Worm (Caenorhabditis elegans): Measurements from ENCODE around the gene Y41E3.8.

Y41E3.8 gene

DNA sequence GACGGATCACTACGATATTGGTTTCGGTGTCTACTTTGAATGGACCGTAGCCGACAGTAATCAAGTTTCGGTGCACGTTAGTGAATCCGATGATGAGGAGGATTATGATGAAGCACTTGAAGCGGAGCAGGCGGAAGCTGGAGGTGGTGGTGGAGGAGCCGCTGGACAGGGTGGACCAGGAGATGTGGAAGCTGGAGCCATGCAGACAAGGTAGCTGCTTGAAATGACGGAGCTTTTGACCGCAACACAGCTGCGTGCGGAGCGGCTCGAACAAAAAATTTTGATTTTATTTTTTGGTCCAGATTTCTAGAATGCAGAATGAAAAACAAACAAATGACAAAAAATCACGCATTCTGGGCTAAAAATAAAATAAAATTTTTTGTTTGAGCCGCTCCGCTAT, 4.4 kb downstream of the Y41E3.8 start:
- TF ChIP-seq hnd-1 (tag; optimal IDR thresholded peaks at IDR 0.05) (no peak), pes-1 (GFP tag; IDR thresholded peaks at IDR 0.05) (no peak), sea-1 (GFP tag; conservative IDR thresholded peaks at IDR 0.05) (no peak), hmg-4 (GFP tag; optimal IDR thresholded peaks at IDR 0.05) (no peak), B0310.2 (tag; optimal IDR thresholded peaks at IDR 0.05) (no peak), scrt-1 (GFP tag; IDR thresholded peaks at IDR 0.05) (no peak), hmbx-1 (tag; optimal IDR thresholded peaks at IDR 0.05) (no peak), flt-1 (GFP tag; IDR thresholded peaks at IDR 0.05) (no peak), ceh-13 (GFP tag; optimal IDR thresholded peaks at IDR 0.05) (no peak), aly-1 (tag; optimal IDR thresholded peaks at IDR 0.05) (no peak), tbx-37 (GFP tag; conservative IDR thresholded peaks at IDR 0.05) (no peak), tbx-11 (GFP tag; IDR thresholded peaks at IDR 0.05) (no peak), ceh-36 (tag; optimal IDR thresholded peaks at IDR 0.05) (no peak), F13C5.2 (tag; optimal IDR thresholded peaks at IDR 0.05) (no peak), ama-1 (optimal IDR thresholded peaks at IDR 0.05) (no peak), tra-4 (tag; optimal IDR thresholded peaks at IDR 0.05) (no peak), ets-7 (tag; optimal IDR thresholded peaks at IDR 0.05) (no peak)

- no peak for TF ChIP-seq ama-1 (optimal IDR thresholded peaks at IDR 0.05)
- no peak for TF ChIP-seq tbx-37 (GFP tag; conservative IDR thresholded peaks at IDR 0.05)
- TF ChIP-seq tbx-11 (GFP tag; IDR thresholded peaks at IDR 0.05): no peak
- TF ChIP-seq hmbx-1 (tag; optimal IDR thresholded peaks at IDR 0.05): no peak
- no peak for TF ChIP-seq pes-1 (GFP tag; IDR thresholded peaks at IDR 0.05)
- no peak for TF ChIP-seq B0310.2 (tag; optimal IDR thresholded peaks at IDR 0.05)
- no peak for TF ChIP-seq sea-1 (GFP tag; conservative IDR thresholded peaks at IDR 0.05)
- no peak for TF ChIP-seq hnd-1 (tag; optimal IDR thresholded peaks at IDR 0.05)
Observed at ce11 chrIV:15020958-15021357, 7.8 kb downstream of the Y41E3.8 start.

ce11 chrIV:15016984-15017383, 11.8 kb downstream of the Y41E3.8 start:
- TF ChIP-seq ceh-36 (tag; optimal IDR thresholded peaks at IDR 0.05) (no peak), F13C5.2 (tag; optimal IDR thresholded peaks at IDR 0.05) (no peak), ets-7 (tag; optimal IDR thresholded peaks at IDR 0.05) (no peak), hmbx-1 (tag; optimal IDR thresholded peaks at IDR 0.05) (no peak), flt-1 (GFP tag; IDR thresholded peaks at IDR 0.05) (no peak), ama-1 (optimal IDR thresholded peaks at IDR 0.05) (no peak), hmg-4 (GFP tag; optimal IDR thresholded peaks at IDR 0.05) (no peak), tbx-37 (GFP tag; conservative IDR thresholded peaks at IDR 0.05) (no peak), hnd-1 (tag; optimal IDR thresholded peaks at IDR 0.05) (no peak), tra-4 (tag; optimal IDR thresholded peaks at IDR 0.05) (no peak), scrt-1 (GFP tag; IDR thresholded peaks at IDR 0.05) (no peak), pes-1 (GFP tag; IDR thresholded peaks at IDR 0.05) (no peak), tbx-11 (GFP tag; IDR thresholded peaks at IDR 0.05) (no peak), B0310.2 (tag; optimal IDR thresholded peaks at IDR 0.05) (no peak), aly-1 (tag; optimal IDR thresholded peaks at IDR 0.05) (no peak), sea-1 (GFP tag; conservative IDR thresholded peaks at IDR 0.05) (no peak), ceh-13 (GFP tag; optimal IDR thresholded peaks at IDR 0.05) (no peak)

- TF ChIP-seq F13C5.2 (tag; optimal IDR thresholded peaks at IDR 0.05) (no peak), tbx-11 (GFP tag; IDR thresholded peaks at IDR 0.05) (no peak), pes-1 (GFP tag; IDR thresholded peaks at IDR 0.05) (no peak), hmg-4 (GFP tag; optimal IDR thresholded peaks at IDR 0.05) (no peak), ama-1 (optimal IDR thresholded peaks at IDR 0.05) (no peak), ceh-36 (tag; optimal IDR thresholded peaks at IDR 0.05) (no peak), tra-4 (tag; optimal IDR thresholded peaks at IDR 0.05) (no peak), ets-7 (tag; optimal IDR thresholded peaks at IDR 0.05) (no peak), B0310.2 (tag; optimal IDR thresholded peaks at IDR 0.05) (no peak), hnd-1 (tag; optimal IDR thresholded peaks at IDR 0.05) (no peak), tbx-37 (GFP tag; conservative IDR thresholded peaks at IDR 0.05) (no peak), scrt-1 (GFP tag; IDR thresholded peaks at IDR 0.05) (no peak), ceh-13 (GFP tag; optimal IDR thresholded peaks at IDR 0.05) (no peak), flt-1 (GFP tag; IDR thresholded peaks at IDR 0.05) (no peak), aly-1 (tag; optimal IDR thresholded peaks at IDR 0.05) (no peak), sea-1 (GFP tag; conservative IDR thresholded peaks at IDR 0.05) (no peak), hmbx-1 (tag; optimal IDR thresholded peaks at IDR 0.05) (no peak)
Observed at ce11 chrIV:15013517-15014085, 15.2 kb downstream of the Y41E3.8 start, which contains the start of gene Y41E3.7. Gene Y41E3.7, plus strand, starts transcription at chrIV:15014035.

ce11 chrIV:15013083-15013482, 15.7 kb downstream of the Y41E3.8 start, which contains the start of gene qars-1:
Gene qars-1, minus strand, starts transcription at chrIV:15013183.
- TF ChIP-seq hmg-4 (GFP tag; optimal IDR thresholded peaks at IDR 0.05): no peak
- TF ChIP-seq aly-1 (tag; optimal IDR thresholded peaks at IDR 0.05): no peak
- TF ChIP-seq tbx-37 (GFP tag; conservative IDR thresholded peaks at IDR 0.05): no peak
- no peak for TF ChIP-seq pes-1 (GFP tag; IDR thresholded peaks at IDR 0.05)
- TF ChIP-seq hnd-1 (tag; optimal IDR thresholded peaks at IDR 0.05): no peak
- no peak for TF ChIP-seq ceh-36 (tag; optimal IDR thresholded peaks at IDR 0.05)
- no peak for TF ChIP-seq scrt-1 (GFP tag; IDR thresholded peaks at IDR 0.05)
- TF ChIP-seq ceh-13 (GFP tag; optimal IDR thresholded peaks at IDR 0.05): no peak
- TF ChIP-seq F13C5.2 (tag; optimal IDR thresholded peaks at IDR 0.05): no peak
- no peak for TF ChIP-seq sea-1 (GFP tag; conservative IDR thresholded peaks at IDR 0.05)
- TF ChIP-seq hmbx-1 (tag; optimal IDR thresholded peaks at IDR 0.05): no peak
- TF ChIP-seq tra-4 (tag; optimal IDR thresholded peaks at IDR 0.05): no peak
- TF ChIP-seq ets-7 (tag; optimal IDR thresholded peaks at IDR 0.05): no peak
- TF ChIP-seq B0310.2 (tag; optimal IDR thresholded peaks at IDR 0.05): no peak
- TF ChIP-seq tbx-11 (GFP tag; IDR thresholded peaks at IDR 0.05): no peak
- TF ChIP-seq ama-1 (optimal IDR thresholded peaks at IDR 0.05): no peak
- no peak for TF ChIP-seq flt-1 (GFP tag; IDR thresholded peaks at IDR 0.05)

- no peak for TF ChIP-seq F13C5.2 (tag; optimal IDR thresholded peaks at IDR 0.05)
- no peak for TF ChIP-seq tbx-11 (GFP tag; IDR thresholded peaks at IDR 0.05)
- TF ChIP-seq pes-1 (GFP tag; IDR thresholded peaks at IDR 0.05): 0 out of 2 replicates have a peak, but pooled peaks have one; percentile 36
Observed at ce11 chrIV:15012154-15012892, 16.5 kb downstream of the Y41E3.8 start.

- TF ChIP-seq pes-1 (GFP tag; IDR thresholded peaks at IDR 0.05) (no peak), flt-1 (GFP tag; IDR thresholded peaks at IDR 0.05) (no peak), hnd-1 (tag; optimal IDR thresholded peaks at IDR 0.05) (no peak), B0310.2 (tag; optimal IDR thresholded peaks at IDR 0.05) (no peak), tbx-11 (GFP tag; IDR thresholded peaks at IDR 0.05) (no peak), ets-7 (tag; optimal IDR thresholded peaks at IDR 0.05) (no peak), ama-1 (optimal IDR thresholded peaks at IDR 0.05) (no peak), scrt-1 (GFP tag; IDR thresholded peaks at IDR 0.05) (no peak), tra-4 (tag; optimal IDR thresholded peaks at IDR 0.05) (no peak), aly-1 (tag; optimal IDR thresholded peaks at IDR 0.05) (no peak), hmg-4 (GFP tag; optimal IDR thresholded peaks at IDR 0.05) (no peak), ceh-13 (GFP tag; optimal IDR thresholded peaks at IDR 0.05) (no peak), ceh-36 (tag; optimal IDR thresholded peaks at IDR 0.05) (no peak), tbx-37 (GFP tag; conservative IDR thresholded peaks at IDR 0.05) (no peak), sea-1 (GFP tag; conservative IDR thresholded peaks at IDR 0.05) (no peak), F13C5.2 (tag; optimal IDR thresholded peaks at IDR 0.05) (no peak), hmbx-1 (tag; optimal IDR thresholded peaks at IDR 0.05) (no peak)
Observed at ce11 chrIV:15011169-15011568, 17.6 kb downstream of the Y41E3.8 start.
